Fruit fly (Drosophila melanogaster): ENCODE data around the gene Polr1E.
A peak's percentile ranks its signal among the peaks of the same experiment; 100 is the strongest.

- TF ChIP-seq seq (GFP tag; IDR thresholded peaks at IDR 0.05) (peak; percentile 51; the same call in 1 of the 2 replicates), stc (GFP tag; IDR thresholded peaks at IDR 0.05) (no peak), Sry-β (GFP tag; optimal IDR thresholded peaks at IDR 0.05) (no peak), CG34376 (GFP tag; optimal IDR thresholded peaks at IDR 0.05) (no peak), CG31224 (GFP tag; IDR thresholded peaks at IDR 0.05) (no peak), pros (GFP tag; optimal IDR thresholded peaks at IDR 0.05) (no peak), CG32772 (GFP tag; IDR thresholded peaks at IDR 0.05) (no peak), pan (optimal IDR thresholded peaks at IDR 0.05) (no peak), pan (GFP tag; optimal IDR thresholded peaks at IDR 0.05 in 1 of 2, IDR thresholded peaks at IDR 0.05 in 1 of 2) (no peak)
Observed at dm6 chr3R:18266665-18267064, 34.9 kb downstream of the Polr1E start.
